Fruit fly (Drosophila melanogaster): Measurements from ENCODE around the gene Nep7.

Gene Nep7

dm6 chr3R:27919385-27919789 is 35.3 kb upstream of the Nep7 start, which contains the start of gene Boh1:
Gene Boh1, minus strand, starts transcription at chr3R:27919460.
- TF ChIP-seq OdsH (GFP tag; optimal IDR thresholded peaks at IDR 0.05), result peak; percentile 28
- no peak for TF ChIP-seq CG9705 (GFP tag; optimal IDR thresholded peaks at IDR 0.05)
- peak; percentile 14 for TF ChIP-seq psq (GFP tag; optimal IDR thresholded peaks at IDR 0.05)
- no peak for TF ChIP-seq Abd-B (GFP tag; optimal IDR thresholded peaks at IDR 0.05)
- no peak for TF ChIP-seq pan (optimal IDR thresholded peaks at IDR 0.05)
- no peak for TF ChIP-seq GATAd (GFP tag; optimal IDR thresholded peaks at IDR 0.05)
- no peak for TF ChIP-seq Mio (GFP tag; optimal IDR thresholded peaks at IDR 0.05)
- TF ChIP-seq foxo (GFP tag; optimal IDR thresholded peaks at IDR 0.05), result peak in 1 of 2 experiments; percentile 9
- TF ChIP-seq brk (GFP tag; optimal IDR thresholded peaks at IDR 0.05), result no peak
- peak; percentile 27 for TF ChIP-seq h (GFP tag; optimal IDR thresholded peaks at IDR 0.05)
- peak; percentile 53 for TF ChIP-seq rgr (GFP tag; optimal IDR thresholded peaks at IDR 0.05)
- no peak for TF ChIP-seq lola (GFP tag; optimal IDR thresholded peaks at IDR 0.05)
- peak; percentile 54 for TF ChIP-seq woc (GFP tag; optimal IDR thresholded peaks at IDR 0.05)
- TF ChIP-seq Myc (optimal IDR thresholded peaks at IDR 0.05), result peak; percentile 92
- TF ChIP-seq HLH106 (tag; optimal IDR thresholded peaks at IDR 0.05), result peak; percentile 45
- no peak for TF ChIP-seq Dfd (GFP tag; optimal IDR thresholded peaks at IDR 0.05)
- TF ChIP-seq sage (GFP tag; optimal IDR thresholded peaks at IDR 0.05), result no peak
- no peak for TF ChIP-seq Dif (GFP tag; optimal IDR thresholded peaks at IDR 0.05; ENCODE audit: partially characterized antibody)
- TF ChIP-seq sv (GFP tag; optimal IDR thresholded peaks at IDR 0.05), result no peak
- TF ChIP-seq tai (GFP tag; optimal IDR thresholded peaks at IDR 0.05), result no peak
- TF ChIP-seq dl (GFP tag; optimal IDR thresholded peaks at IDR 0.05; ENCODE audit: insufficient read depth in 1 of 2, partially characterized antibody in 2 of 2), result no peak
- no peak for TF ChIP-seq N (GFP tag; optimal IDR thresholded peaks at IDR 0.05)
- no peak for TF ChIP-seq dsf (GFP tag; optimal IDR thresholded peaks at IDR 0.05; ENCODE audit: borderline replicate concordance)
- no peak for TF ChIP-seq usp (GFP tag; optimal IDR thresholded peaks at IDR 0.05)
- TF ChIP-seq Hr78 (GFP tag; optimal IDR thresholded peaks at IDR 0.05), result no peak
- TF ChIP-seq Vsx2 (GFP tag; optimal IDR thresholded peaks at IDR 0.05; ENCODE audit: partially characterized antibody), result no peak
- TF ChIP-seq fru (GFP tag; optimal IDR thresholded peaks at IDR 0.05), result no peak
- TF ChIP-seq Sp1 (GFP tag; optimal IDR thresholded peaks at IDR 0.05), result peak; percentile 41
- no peak for TF ChIP-seq Rel (GFP tag; optimal IDR thresholded peaks at IDR 0.05)
- no peak for TF ChIP-seq Rel (tag; optimal IDR thresholded peaks at IDR 0.05)
- no peak for TF ChIP-seq ey (GFP tag; optimal IDR thresholded peaks at IDR 0.05)

- TF ChIP-seq sv (GFP tag; optimal IDR thresholded peaks at IDR 0.05) (no peak), woc (GFP tag; optimal IDR thresholded peaks at IDR 0.05) (peak; percentile 6)
These were observed 33.8 kb upstream of the Nep7 start, which contains the start of gene CG12259 for dm6 chr3R:27920883-27921282. Gene CG12259, minus strand, starts transcription at chr3R:27921089.

dm6 chr3R:27921982-27922672 is 32.6 kb upstream of the Nep7 start, which contains the start of gene BCAS2:
Gene BCAS2, minus strand, starts transcription at chr3R:27922356.
- TF ChIP-seq lola (GFP tag; optimal IDR thresholded peaks at IDR 0.05), result no peak
- peak; percentile 93 for TF ChIP-seq Myc (optimal IDR thresholded peaks at IDR 0.05)

dm6 chr3R:27922673-27923175 is 32.0 kb upstream of the Nep7 start, which contains the start of gene RpL4:
Gene RpL4, plus strand, starts transcription at chr3R:27922821.
- TF ChIP-seq Dfd (GFP tag; optimal IDR thresholded peaks at IDR 0.05) (no peak), Myc (optimal IDR thresholded peaks at IDR 0.05) (peak; percentile 55), woc (GFP tag; optimal IDR thresholded peaks at IDR 0.05) (peak; percentile 69), rgr (GFP tag; optimal IDR thresholded peaks at IDR 0.05) (peak; percentile 92), br (GFP tag; optimal IDR thresholded peaks at IDR 0.05) (peak; percentile 74), dmrt93B (GFP tag; optimal IDR thresholded peaks at IDR 0.05) (peak; percentile 77), OdsH (GFP tag; optimal IDR thresholded peaks at IDR 0.05) (peak; percentile 77), sage (GFP tag; optimal IDR thresholded peaks at IDR 0.05) (peak; percentile 42), fru (GFP tag; optimal IDR thresholded peaks at IDR 0.05) (peak; percentile 57), dsf (GFP tag; optimal IDR thresholded peaks at IDR 0.05; ENCODE audit: borderline replicate concordance) (peak; percentile 68), CG32264 (GFP tag; optimal IDR thresholded peaks at IDR 0.05) (peak; percentile 39), CG9705 (GFP tag; optimal IDR thresholded peaks at IDR 0.05) (peak; percentile 81), brk (GFP tag; optimal IDR thresholded peaks at IDR 0.05) (no peak), Rel (GFP tag; optimal IDR thresholded peaks at IDR 0.05) (no peak), Rel (tag; optimal IDR thresholded peaks at IDR 0.05) (peak; percentile 31), Hr83 (GFP tag; optimal IDR thresholded peaks at IDR 0.05; ENCODE audit: poor library complexity, severe bottlenecking) (peak; percentile 90), Sp1 (GFP tag; optimal IDR thresholded peaks at IDR 0.05) (peak; percentile 91), HLH106 (tag; optimal IDR thresholded peaks at IDR 0.05) (peak; percentile 37), h (GFP tag; optimal IDR thresholded peaks at IDR 0.05) (peak; percentile 76), pan (optimal IDR thresholded peaks at IDR 0.05) (no peak), foxo (GFP tag; optimal IDR thresholded peaks at IDR 0.05) (peak in 1 of 2 experiments; percentile 66), ey (GFP tag; optimal IDR thresholded peaks at IDR 0.05) (peak; percentile 35), sv (GFP tag; optimal IDR thresholded peaks at IDR 0.05) (peak; percentile 83), Mio (GFP tag; optimal IDR thresholded peaks at IDR 0.05) (peak; percentile 65), psq (GFP tag; optimal IDR thresholded peaks at IDR 0.05) (peak; percentile 61), CrebA (GFP tag; optimal IDR thresholded peaks at IDR 0.05; ENCODE audit: borderline replicate concordance) (no peak), Hr78 (GFP tag; optimal IDR thresholded peaks at IDR 0.05) (no peak)

All from whole organism, wandering third instar larva.